Worm (Caenorhabditis elegans) whole organism, early embryonic: ENCODE measurements around the gene C10C6.7.

Experiments used
- ama-1 ChIP-seq: fragments of 150-350 bp; optimal IDR thresholded peaks from 2 replicates; lab custom pipeline; 2014
- hmg-4 ChIP-seq: fragments of 200-800 bp; sonication (Bioruptor generic); optimal IDR thresholded peaks from 2 replicates; lab custom pipeline; 2018; ENCODE audit warnings: mild to moderate bottlenecking, missing genetic modification characterization, missing compliant biosample characterization
- tbx-11 ChIP-seq: fragments of 200-800 bp; sonication (Bioruptor generic); IDR thresholded peaks from 2 replicates; pipeline ENCODE4 v1.3.6; 2022; ENCODE audit warnings: missing genetic modification characterization, missing compliant biosample characterization
- tra-4 ChIP-seq: sonication (generic microtip); optimal IDR thresholded peaks from 2 replicates; lab custom pipeline; 2017; ENCODE audit warnings: missing genetic modification characterization, missing compliant biosample characterization

DNA sequence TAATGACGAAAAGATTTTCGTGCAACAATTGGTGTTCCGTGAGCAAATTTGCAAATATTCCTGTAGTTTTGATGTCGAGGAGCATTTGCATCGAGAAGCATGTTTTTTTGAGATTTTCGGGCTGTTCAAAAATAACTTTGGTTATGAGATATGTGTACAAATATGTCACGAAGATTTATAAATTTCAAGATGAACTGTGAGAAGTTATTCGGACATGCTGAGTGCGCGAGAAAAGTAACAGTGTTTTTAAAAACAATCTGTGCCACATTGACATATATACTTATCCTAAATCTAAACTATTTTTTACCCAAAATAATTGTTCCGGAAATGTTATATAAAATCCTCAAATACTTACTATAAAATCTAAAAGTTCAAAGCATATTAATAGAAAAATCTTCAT, 45.6 kb downstream of the C10C6.7 start, which contains the start of gene F22B3.7:
- no peak for TF ChIP-seq tbx-11
- TF ChIP-seq hmg-4 (GFP tag; lab: Kevin White, UChicago): no peak
- no peak for TF ChIP-seq ama-1
- TF ChIP-seq tra-4: no peak
